Fruit fly (Drosophila melanogaster): ENCODE results near the gene Ccdc58.
"Not testable (repeated sequence)": the region's sequence is repeated elsewhere in the genome, so short reads cannot be mapped to it uniquely, and the experiment has no call there.

Gene Ccdc58

DNA sequence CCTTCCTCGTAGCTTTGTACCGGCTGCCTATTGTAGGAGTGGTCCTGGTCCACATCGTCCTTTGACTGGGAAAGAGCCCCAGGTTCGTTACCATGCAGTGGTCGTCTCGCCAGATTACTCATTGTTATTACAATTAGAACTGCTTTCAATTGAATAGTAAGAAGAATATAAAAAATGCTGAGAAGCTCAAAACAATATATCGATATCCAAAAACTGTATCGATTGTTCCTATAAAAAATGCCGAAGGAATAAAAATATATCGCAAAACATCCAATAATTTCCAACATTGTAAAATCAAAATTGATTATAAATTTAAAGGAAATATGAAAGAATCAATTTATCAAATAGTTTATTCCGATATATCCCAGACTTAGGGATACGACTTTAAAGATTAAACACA, at the start of gene Ccdc58, which contains the start of gene TORIP:
TSS of gene Ccdc58 (plus strand) at position 274 of the 400 bp plus-strand sequence.
TSS of gene TORIP (minus strand) at position 173 of the 400 bp plus-strand sequence.
- no peak for TF ChIP-seq CG8478 (optimal IDR thresholded peaks at IDR 0.05)
- TF ChIP-seq CTCF (optimal IDR thresholded peaks at IDR 0.05): no peak

DNA sequence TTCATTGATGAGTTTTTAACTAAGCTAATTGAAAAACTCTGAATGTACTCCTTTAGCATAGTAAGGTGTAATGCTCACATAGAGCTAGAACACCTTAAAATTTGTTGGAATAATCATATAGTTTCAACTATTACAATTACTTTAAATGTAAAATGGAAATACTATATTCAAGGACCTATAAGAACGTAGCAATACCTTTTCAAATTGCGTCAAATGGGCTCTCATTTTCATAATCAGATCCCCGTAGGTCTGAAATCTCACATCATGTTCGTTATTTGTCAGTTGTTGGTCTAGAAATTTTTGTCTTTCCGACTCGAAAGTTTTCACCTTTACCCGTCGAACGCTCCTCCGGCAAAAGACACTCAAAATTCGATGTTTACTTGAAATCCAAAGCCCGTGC, 44.9 kb upstream of the Ccdc58 start, which contains the start of gene Vtld:
TSS of gene Vtld (plus strand) at position 301 of the 400 bp plus-strand sequence.
- not testable (repeated sequence) for TF ChIP-seq CG8478, CTCF (optimal IDR thresholded peaks at IDR 0.05)

DNA sequence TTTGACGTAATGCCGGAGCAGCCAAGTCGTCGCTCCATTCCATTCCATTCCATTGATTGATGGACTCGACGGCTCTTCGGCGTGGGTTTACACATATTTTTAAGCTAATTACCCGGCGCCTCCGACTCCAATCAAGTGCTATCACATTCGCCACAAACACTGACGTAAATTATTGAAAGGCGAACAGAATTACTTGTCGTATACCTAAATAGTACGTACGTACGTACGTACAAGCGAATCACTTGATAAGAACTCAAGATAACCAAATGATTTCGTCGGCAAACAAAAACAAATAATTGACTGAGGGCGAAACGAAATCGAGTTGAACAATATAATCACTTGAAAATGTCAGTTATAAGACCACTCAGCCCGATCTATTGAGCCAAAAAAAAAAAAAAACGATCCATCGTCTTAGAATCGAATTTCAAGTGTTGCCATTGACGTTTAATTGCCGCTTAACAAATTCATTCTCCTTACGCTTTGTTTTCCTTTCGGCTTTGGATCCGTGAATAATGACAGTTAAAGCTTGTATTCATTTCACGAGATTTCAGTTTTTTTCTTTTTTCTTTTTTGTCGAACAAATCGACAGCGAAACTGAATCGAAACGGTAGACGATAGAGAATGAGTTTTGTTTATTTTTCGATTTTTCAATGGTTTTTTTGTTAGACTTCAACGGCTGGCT, 27.6 kb upstream of the Ccdc58 start:
- no peak for TF ChIP-seq CG8478 (optimal IDR thresholded peaks at IDR 0.05)
- no peak for TF ChIP-seq CTCF (optimal IDR thresholded peaks at IDR 0.05)

DNA sequence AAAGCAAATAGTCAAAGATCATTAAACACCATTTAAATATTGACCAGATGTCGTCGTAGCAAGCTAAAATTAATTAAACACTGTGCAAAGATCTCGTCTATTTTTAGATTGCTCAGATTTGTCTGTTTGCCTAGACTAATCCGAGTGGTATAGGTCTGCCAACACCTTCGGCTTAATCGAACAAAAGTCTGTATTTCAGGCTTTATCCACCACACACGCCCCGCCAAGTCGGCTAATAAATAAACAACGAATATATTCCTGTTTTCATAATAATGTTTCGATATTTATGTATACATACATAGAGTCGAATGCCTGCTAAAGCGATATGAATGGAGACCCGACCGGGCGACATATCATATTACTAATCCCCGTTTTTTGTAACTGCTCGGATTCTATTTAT, 26.5 kb upstream of the Ccdc58 start:
- TF ChIP-seq CTCF (optimal IDR thresholded peaks at IDR 0.05): no peak
- TF ChIP-seq CG8478 (optimal IDR thresholded peaks at IDR 0.05): no peak

DNA sequence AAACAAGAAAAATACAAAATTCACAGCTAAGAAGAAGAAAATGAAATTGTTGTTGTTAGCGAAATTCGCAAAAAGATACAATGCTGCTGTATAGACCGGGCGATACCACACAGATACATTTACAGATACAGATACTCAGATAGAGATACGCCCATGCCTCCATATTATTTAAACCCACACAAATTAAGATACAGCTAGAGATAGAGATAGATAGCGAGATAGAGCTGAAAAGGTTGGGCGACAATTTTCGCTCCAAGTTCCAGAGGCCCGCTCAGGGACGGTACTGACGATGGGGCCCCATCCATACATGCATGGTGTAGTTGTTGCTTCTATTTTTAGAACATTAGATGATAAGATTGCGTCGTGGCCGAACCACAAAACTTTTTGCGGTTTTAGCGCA, 17.3 kb upstream of the Ccdc58 start:
- TF ChIP-seq CTCF (optimal IDR thresholded peaks at IDR 0.05) (no peak), CG8478 (optimal IDR thresholded peaks at IDR 0.05) (no peak)

DNA sequence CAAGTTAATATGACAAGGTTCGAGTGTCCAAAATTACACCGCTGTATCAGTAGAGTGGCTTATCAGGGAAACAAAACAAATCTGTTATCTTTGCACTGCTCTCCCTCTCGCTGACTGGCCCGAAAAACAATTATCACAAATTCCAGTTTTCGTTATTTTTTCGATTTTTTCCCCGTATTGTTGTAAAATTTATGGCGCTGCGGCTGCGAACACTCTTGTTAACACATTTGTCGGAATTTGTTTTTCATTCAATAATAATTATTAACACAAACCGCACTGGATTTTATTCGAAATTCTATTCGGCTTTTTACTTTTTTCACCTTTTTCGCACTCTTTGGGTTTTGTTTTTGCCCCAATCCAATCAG, 14.4 kb upstream of the Ccdc58 start:
- TF ChIP-seq CTCF (optimal IDR thresholded peaks at IDR 0.05): no peak
- TF ChIP-seq CG8478 (optimal IDR thresholded peaks at IDR 0.05): no peak

DNA sequence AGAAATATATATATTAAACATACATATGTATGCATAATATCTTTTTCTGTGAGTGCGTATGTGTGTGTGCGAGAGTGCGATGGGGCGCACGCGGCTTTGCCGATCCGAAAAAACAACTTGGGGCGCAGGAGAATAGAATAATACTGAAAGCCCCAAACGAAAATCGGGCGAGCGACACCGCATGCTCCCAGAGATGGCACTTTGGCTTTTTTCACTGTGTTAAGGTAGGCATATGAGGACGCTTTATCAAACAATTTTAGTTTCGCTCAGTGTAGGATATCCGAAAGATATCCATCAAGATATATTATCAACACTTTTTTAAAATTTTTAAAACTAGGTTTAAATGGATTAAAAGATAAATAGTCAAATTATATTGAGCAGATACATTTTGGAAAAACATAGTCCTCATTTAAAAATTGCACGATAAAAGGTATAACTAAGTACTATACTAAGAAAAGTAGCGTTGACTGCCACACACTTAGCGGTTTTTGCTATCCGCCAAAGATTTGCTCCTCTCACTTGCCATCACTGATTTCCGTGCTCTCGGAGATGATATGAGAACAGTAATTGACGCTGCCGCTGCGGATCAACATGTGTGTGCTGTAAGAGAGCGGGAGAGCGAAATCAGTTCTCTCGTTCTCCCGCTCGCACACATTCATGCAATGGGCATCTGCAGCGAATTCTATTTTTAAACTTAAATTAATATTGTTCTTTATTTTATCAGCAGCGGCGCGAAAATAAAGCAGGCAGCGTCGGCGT, 13.9 kb upstream of the Ccdc58 start:
- TF ChIP-seq CTCF (optimal IDR thresholded peaks at IDR 0.05) (no peak), CG8478 (optimal IDR thresholded peaks at IDR 0.05) (no peak)

DNA sequence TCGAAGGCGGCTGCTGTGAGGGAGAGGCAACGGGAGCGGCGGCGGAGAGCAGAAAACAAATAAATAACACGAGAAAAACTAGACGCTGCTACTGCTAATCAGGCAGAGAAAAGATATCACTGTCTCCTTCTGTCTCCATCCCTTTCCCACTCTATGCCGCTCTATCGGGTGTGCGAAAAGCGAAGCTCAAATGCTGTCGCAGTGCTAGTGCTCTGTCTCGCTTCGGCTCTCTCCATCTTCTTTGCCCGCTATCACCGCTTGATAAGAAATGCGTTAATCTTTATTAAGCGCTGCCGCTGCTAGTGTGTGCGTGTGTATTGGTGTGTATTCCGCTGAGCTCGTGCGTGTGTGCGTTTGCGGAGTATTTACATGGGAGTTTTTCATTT, 13.3 kb upstream of the Ccdc58 start:
- TF ChIP-seq CG8478 (optimal IDR thresholded peaks at IDR 0.05): no peak
- peak in 1 of 2 experiments; percentile 9 for TF ChIP-seq CTCF (optimal IDR thresholded peaks at IDR 0.05)

DNA sequence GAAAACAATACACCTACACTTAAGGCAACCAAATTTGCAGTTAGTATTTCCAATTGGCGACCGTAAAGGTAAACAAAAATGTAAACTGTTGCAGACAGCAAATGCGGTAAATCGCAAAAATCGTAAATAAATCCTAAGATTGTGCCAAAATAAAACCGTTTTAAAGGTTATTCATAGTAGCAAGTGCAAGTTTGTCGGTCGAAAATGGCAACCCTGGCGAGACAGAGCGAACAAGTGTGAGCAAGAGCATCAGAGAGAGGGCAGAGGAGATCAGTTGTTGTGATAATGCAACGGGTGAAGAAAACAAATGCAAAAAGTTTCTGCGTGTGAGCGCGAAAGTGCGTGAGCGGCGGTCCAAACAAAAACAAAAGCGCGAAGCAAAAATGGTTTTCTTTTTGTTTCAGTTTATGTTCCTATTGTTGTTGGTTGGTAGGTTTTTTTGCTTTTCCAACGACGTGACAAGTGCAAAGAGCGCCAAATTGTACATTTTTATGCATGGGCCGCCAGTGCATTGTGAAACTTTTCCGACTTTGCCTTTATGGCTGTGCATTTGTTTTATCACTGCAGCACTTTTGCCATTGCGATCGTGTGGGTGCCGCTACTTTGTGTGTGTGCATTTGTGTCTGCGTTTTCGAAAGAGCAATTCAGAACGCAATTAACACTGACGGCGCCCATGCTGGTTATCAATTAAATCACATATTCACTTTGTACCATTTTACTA, 12.1 kb upstream of the Ccdc58 start:
- no peak for TF ChIP-seq CTCF (optimal IDR thresholded peaks at IDR 0.05)
- TF ChIP-seq CG8478 (optimal IDR thresholded peaks at IDR 0.05): no peak

DNA sequence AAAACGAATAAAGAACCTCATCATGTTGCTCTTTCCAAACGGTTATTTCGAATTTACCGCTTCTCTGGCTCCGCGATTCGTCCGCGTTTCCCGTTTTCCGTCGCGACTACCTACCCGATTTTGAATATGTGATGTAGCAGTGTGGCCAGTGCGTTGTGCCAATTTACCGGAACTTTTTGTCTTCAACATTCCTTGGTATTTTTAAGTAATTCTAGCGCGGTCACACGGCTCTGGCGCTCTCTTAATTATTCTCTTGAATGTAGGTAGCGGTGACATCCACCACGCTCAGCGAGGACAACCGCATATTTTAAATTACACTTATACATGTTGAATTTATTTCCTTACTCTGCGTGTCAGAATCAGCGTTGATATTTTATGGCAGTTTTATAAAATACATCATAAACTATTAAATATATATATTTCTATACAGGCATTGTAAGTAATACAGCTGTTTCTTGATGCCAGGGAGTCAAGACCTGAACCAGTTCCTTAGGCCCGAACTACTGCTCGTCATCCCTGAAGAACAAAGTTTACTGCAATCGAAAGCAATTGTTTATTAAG, 11.5 kb upstream of the Ccdc58 start, which contains the start of the genes CG42637, Gyc76C and SREBP:
TSS of gene CG42637 (minus strand) at position 132 of the 561 bp plus-strand sequence.
TSS of gene Gyc76C (minus strand) at position 132 of the 561 bp plus-strand sequence.
TSS of gene SREBP (plus strand) at position 498 of the 561 bp plus-strand sequence.
- peak; percentile 19 to 55 for TF ChIP-seq CTCF (optimal IDR thresholded peaks at IDR 0.05)
- TF ChIP-seq CG8478 (optimal IDR thresholded peaks at IDR 0.05): no peak

DNA sequence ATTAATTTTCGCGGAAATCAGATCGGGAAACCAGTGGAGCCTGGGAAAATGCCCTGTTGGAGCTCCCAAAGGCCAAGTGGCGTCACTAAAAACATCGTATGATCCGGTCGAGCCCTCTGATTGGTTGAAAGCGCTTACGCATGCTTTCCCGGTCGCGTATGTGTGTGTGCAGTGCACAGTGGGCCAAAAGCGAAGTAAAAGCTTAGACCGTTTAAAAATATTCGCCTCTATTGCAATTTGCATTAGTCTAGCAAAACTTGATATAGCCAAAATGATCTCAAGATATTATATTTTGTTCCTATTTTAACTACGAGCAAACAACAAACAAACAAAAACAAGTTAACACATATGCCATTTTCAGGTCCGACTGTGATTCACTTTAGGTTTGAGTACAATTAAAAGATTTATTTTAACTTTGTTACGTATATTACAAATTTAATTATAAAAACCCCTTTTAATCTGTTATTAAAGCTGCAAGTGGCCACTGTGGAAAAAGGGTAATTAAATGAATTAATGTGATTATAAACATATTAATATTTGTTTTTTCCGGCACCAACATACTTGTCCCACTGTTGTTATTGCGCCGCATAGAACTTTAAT, 10.7 kb upstream of the Ccdc58 start:
- no peak for TF ChIP-seq CTCF (optimal IDR thresholded peaks at IDR 0.05)
- TF ChIP-seq CG8478 (optimal IDR thresholded peaks at IDR 0.05): no peak

DNA sequence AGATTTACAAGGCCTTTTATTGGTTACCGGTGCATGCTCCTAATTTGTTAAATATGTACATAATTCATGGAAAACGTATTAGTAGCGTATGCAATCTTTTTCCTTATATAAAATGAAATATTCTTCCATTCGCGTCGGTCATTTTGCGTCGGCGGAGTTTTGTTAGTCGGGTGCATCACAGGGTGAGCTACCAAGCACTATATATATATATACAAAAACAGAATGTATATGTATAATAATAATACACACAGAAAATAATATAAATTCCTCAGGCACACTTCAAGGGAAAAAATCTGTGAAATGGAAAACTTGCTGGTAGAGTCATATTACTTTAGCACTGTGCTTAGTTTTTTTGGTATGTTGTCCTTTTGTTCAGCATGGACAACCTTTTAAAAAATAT, 6.0 kb upstream of the Ccdc58 start, which contains the start of gene Ir76a:
TSS of gene Ir76a (plus strand) at position 301 of the 400 bp plus-strand sequence.
- TF ChIP-seq CTCF (optimal IDR thresholded peaks at IDR 0.05): no peak
- no peak for TF ChIP-seq CG8478 (optimal IDR thresholded peaks at IDR 0.05)

DNA sequence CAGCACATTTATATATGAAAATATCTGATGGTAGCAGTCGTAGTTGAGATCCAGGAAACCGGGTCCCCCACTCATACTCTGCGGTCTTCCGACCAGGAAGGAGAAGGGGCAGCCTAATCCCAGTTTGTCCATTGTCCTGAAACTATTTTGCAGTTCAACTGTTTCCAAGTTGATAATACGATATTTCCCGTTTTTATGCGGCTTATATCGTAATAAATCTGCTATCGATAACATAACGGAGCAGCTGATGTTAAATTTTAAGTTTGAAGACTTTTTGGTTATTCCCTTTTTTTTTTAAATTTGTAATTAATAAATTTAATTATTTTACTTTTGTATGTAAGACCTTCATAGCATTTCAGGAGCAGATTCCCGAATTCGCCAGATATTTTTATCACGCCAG, 3.9 kb upstream of the Ccdc58 start, which contains the start of gene CG14102:
TSS of gene CG14102 (minus strand) at position 187 of the 400 bp plus-strand sequence.
- TF ChIP-seq CG8478 (optimal IDR thresholded peaks at IDR 0.05) (no peak), CTCF (optimal IDR thresholded peaks at IDR 0.05) (no peak)

DNA sequence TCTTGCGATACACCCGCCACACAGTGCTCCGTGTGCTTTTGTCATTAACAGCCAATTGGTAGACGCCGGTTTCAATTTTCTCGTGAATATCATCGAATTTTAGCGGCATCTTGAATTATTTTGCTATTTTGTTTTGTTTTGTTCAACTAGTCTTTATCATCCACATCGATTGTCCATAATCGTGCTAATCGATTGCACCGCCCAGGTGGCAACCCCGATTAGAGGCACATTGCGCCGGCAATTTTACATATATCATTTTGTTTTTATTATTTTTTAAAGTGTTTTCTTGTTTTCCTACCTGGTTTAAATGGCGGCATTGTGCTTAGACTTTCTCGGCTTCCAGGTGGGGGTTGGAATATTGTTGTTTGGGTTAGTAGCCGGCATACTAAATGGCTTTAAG, 914 bp downstream of the Ccdc58 start, which contains the start of gene CG34116:
TSS of gene CG34116 (minus strand) at position 142 of the 400 bp plus-strand sequence.
- no peak for TF ChIP-seq CG8478 (optimal IDR thresholded peaks at IDR 0.05)
- TF ChIP-seq CTCF (optimal IDR thresholded peaks at IDR 0.05): no peak

Data from S2 (cell line).